Worm (Caenorhabditis elegans) whole organism, L3 larva: Measurements from ENCODE around the gene oac-59.

Experiments
- aly-2 ChIP-seq: fragments of 150-350 bp; optimal IDR thresholded peaks from 2 replicates; lab custom pipeline; 2014; ENCODE audit warnings: missing biosample characterization, missing genetic modification characterization
- ama-1 ChIP-seq: fragments of 150-350 bp; optimal IDR thresholded peaks from 2 replicates; lab custom pipeline; 2018
- ceh-28 ChIP-seq: fragments of 150-350 bp; optimal IDR thresholded peaks from 2 replicates; lab custom pipeline; 2014; ENCODE audit warnings: missing biosample characterization, missing genetic modification reagents, missing genetic modification characterization
- elt-1 ChIP-seq: fragments of 150-350 bp; optimal IDR thresholded peaks from 2 replicates; lab custom pipeline; 2014; ENCODE audit warnings: missing biosample characterization, missing genetic modification characterization
- fos-1 ChIP-seq: fragments of 150-350 bp; optimal IDR thresholded peaks from 2 replicates; lab custom pipeline; 2014; ENCODE audit warnings: missing biosample characterization, missing genetic modification characterization
- lin-39 ChIP-seq: fragments of 150-350 bp; optimal IDR thresholded peaks from 2 replicates; lab custom pipeline; 2018; ENCODE audit warnings: missing biosample characterization, missing genetic modification reagents, missing genetic modification characterization
- nhr-11 ChIP-seq: fragments of 150-350 bp; optimal IDR thresholded peaks from 2 replicates; lab custom pipeline; 2014; ENCODE audit warnings: missing biosample characterization, missing genetic modification characterization
- nhr-77 ChIP-seq: fragments of 150-350 bp; optimal IDR thresholded peaks from 2 replicates; lab custom pipeline; 2014; ENCODE audit warnings: missing biosample characterization, missing genetic modification characterization
- pqm-1 ChIP-seq: fragments of 150-350 bp; optimal IDR thresholded peaks from 2 replicates; lab custom pipeline; 2017; ENCODE audit warnings: missing biosample characterization, missing genetic modification characterization, inconsistent platforms
- unc-39 ChIP-seq: sonication (generic microtip); optimal IDR thresholded peaks from 4 replicates; lab custom pipeline; 2017; ENCODE audit warnings: missing biosample characterization, missing genetic modification characterization
- ztf-11 ChIP-seq: fragments of 150-350 bp; optimal IDR thresholded peaks from 2 replicates; lab custom pipeline; 2014; ENCODE audit warnings: missing biosample characterization, missing genetic modification characterization

DNA sequence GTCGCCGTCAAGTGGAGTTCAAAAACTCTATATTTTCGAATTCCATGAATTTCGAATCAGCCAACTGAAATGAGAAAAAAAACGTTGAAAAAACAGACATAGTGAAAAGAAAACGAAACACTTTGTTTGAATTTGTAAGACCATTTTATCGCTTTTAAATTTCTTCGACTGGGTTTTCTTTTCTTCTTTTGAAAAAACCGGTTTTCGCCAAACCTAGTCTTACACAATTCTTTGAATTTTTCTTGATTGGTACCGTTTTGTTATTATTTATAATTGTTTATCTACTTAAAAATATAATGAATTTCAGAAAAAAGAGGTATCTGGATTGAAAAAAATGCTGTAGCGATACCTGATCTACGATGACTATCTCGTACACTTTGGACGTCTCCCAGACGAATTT, 48.6 kb upstream of the oac-59 start, which contains the start of gene best-22:
- no peak for TF ChIP-seq nhr-77
- TF ChIP-seq nhr-11 = no peak
- TF ChIP-seq fos-1 = no peak
- TF ChIP-seq ama-1 (lab: Kevin White, UChicago) = no peak
- no peak for TF ChIP-seq pqm-1 (tag; lab: Kevin White, UChicago)
- no peak for TF ChIP-seq unc-39 (tag; lab: Kevin White, UChicago)
- TF ChIP-seq lin-39 (tag; lab: Kevin White, UChicago) = no peak
- TF ChIP-seq elt-1 (tag; lab: Kevin White, UChicago) = no peak
- no peak for TF ChIP-seq ztf-11 (tag; lab: Kevin White, UChicago)
- no peak for TF ChIP-seq aly-2
- TF ChIP-seq ceh-28 (tag; lab: Kevin White, UChicago) = no peak
